Worm (Caenorhabditis elegans) whole organism, L2 larva: ENCODE data around the gene cct-6.

ENCODE experiments used
- F13H6.1 ChIP-seq: sonication (generic microtip); optimal IDR thresholded peaks from 2 replicates; lab custom pipeline; 2016; ENCODE audit warnings: missing genetic modification characterization, missing compliant biosample characterization
- Y55F3AM.14 ChIP-seq: fragments of 200-800 bp; sonication (Bioruptor generic); optimal IDR thresholded peaks from 2 replicates; lab custom pipeline; 2018; ENCODE audit warnings: mild to moderate bottlenecking, missing genetic modification characterization, missing compliant biosample characterization
- ZK546.5 ChIP-seq: sonication (generic microtip); optimal IDR thresholded peaks from 2 replicates; lab custom pipeline; 2017; ENCODE audit warnings: missing biosample characterization, missing genetic modification characterization
- aly-2 ChIP-seq: fragments of 150-350 bp; optimal IDR thresholded peaks from 2 replicates; lab custom pipeline; 2014; ENCODE audit warnings: missing biosample characterization, missing genetic modification characterization
- ama-1 ChIP-seq: fragments of 150-350 bp; optimal IDR thresholded peaks from 2 replicates; lab custom pipeline; 2018; ENCODE audit warnings: inconsistent platforms
- blmp-1 ChIP-seq: sonication (generic microtip); optimal IDR thresholded peaks from 2 replicates; lab custom pipeline; 2017; ENCODE audit warnings: missing genetic modification characterization, mild to moderate bottlenecking, missing compliant biosample characterization, antibody characterized with exemption, moderate library complexity; ENCODE audit not compliant: insufficient read depth
- ceh-16 ChIP-seq: fragments of 150-350 bp; optimal IDR thresholded peaks from 2 replicates; lab custom pipeline; 2014; ENCODE audit warnings: missing biosample characterization, missing genetic modification characterization
- crh-2 ChIP-seq: sonication (generic microtip); optimal IDR thresholded peaks from 2 replicates; lab custom pipeline; 2017; ENCODE audit warnings: missing biosample characterization, missing genetic modification characterization
- dmd-4 ChIP-seq: sonication (generic microtip); optimal IDR thresholded peaks from 2 replicates; lab custom pipeline; 2017; ENCODE audit warnings: missing biosample characterization, missing genetic modification characterization
- elt-1 ChIP-seq: fragments of 150-350 bp; optimal IDR thresholded peaks from 2 replicates; lab custom pipeline; 2014; ENCODE audit warnings: missing biosample characterization, missing genetic modification characterization
- elt-3 ChIP-seq: sonication (generic microtip); optimal IDR thresholded peaks from 2 replicates; lab custom pipeline; 2017; ENCODE audit warnings: missing biosample characterization, missing genetic modification characterization
- fos-1 ChIP-seq: fragments of 150-350 bp; optimal IDR thresholded peaks from 2 replicates; lab custom pipeline; 2014; ENCODE audit warnings: missing biosample characterization, missing genetic modification characterization
- gmeb-1 ChIP-seq: fragments of 150-350 bp; optimal IDR thresholded peaks from 2 replicates; lab custom pipeline; 2014; ENCODE audit warnings: missing biosample characterization, missing genetic modification characterization
- lin-11 ChIP-seq: fragments of 150-350 bp; sonication (generic microtip); optimal IDR thresholded peaks from 2 replicates; lab custom pipeline; 2014; ENCODE audit warnings: missing biosample characterization, missing genetic modification characterization, inconsistent platforms, mixed read lengths
- lin-13 ChIP-seq: fragments of 150-350 bp; optimal IDR thresholded peaks from 2 replicates; lab custom pipeline; 2014; ENCODE audit warnings: missing biosample characterization, missing genetic modification reagents, missing genetic modification characterization
- lin-39 ChIP-seq: fragments of 150-350 bp; optimal IDR thresholded peaks from 2 replicates; lab custom pipeline; 2014; ENCODE audit warnings: missing biosample characterization, missing genetic modification reagents, missing genetic modification characterization
- lsy-2 ChIP-seq, 2 experiments: fragments of 150-350 bp in 1 of 2; sonication (generic microtip) in 1 of 2; optimal IDR thresholded peaks; 2 replicates each; lab custom pipeline; 2014 to 2017; ENCODE audit warnings: missing biosample characterization in 2 of 2, missing genetic modification characterization in 2 of 2
- mab-5 ChIP-seq: fragments of 150-350 bp; optimal IDR thresholded peaks from 2 replicates; lab custom pipeline; 2014; ENCODE audit warnings: missing biosample characterization, missing genetic modification characterization
- mbf-1 ChIP-seq: sonication (generic microtip); optimal IDR thresholded peaks from 2 replicates; lab custom pipeline; 2017; ENCODE audit warnings: missing biosample characterization, missing genetic modification characterization
- nhr-11 ChIP-seq: fragments of 150-350 bp; optimal IDR thresholded peaks from 2 replicates; lab custom pipeline; 2014; ENCODE audit warnings: missing biosample characterization, missing genetic modification characterization
- nhr-12 ChIP-seq: fragments of 150-350 bp; optimal IDR thresholded peaks from 2 replicates; lab custom pipeline; 2014; ENCODE audit warnings: missing biosample characterization, missing genetic modification characterization
- nhr-21 ChIP-seq: fragments of 150-350 bp; optimal IDR thresholded peaks from 2 replicates; lab custom pipeline; 2014; ENCODE audit warnings: missing biosample characterization, missing genetic modification characterization
- nhr-23 ChIP-seq: fragments of 150-350 bp; optimal IDR thresholded peaks from 2 replicates; lab custom pipeline; 2014; ENCODE audit warnings: missing biosample characterization, missing genetic modification reagents, missing genetic modification characterization
- nhr-25 ChIP-seq: fragments of 150-350 bp; sonication (generic microtip); optimal IDR thresholded peaks from 3 replicates; lab custom pipeline; 2014; ENCODE audit warnings: missing biosample characterization, missing genetic modification characterization
- nhr-6 ChIP-seq: fragments of 150-350 bp; optimal IDR thresholded peaks from 2 replicates; lab custom pipeline; 2014; ENCODE audit warnings: missing biosample characterization, missing genetic modification characterization
- nhr-77 ChIP-seq: fragments of 150-350 bp; optimal IDR thresholded peaks from 2 replicates; lab custom pipeline; 2014; ENCODE audit warnings: missing biosample characterization, missing genetic modification characterization
- peb-1 ChIP-seq: fragments of 150-350 bp; optimal IDR thresholded peaks from 2 replicates; lab custom pipeline; 2014; ENCODE audit warnings: missing biosample characterization, missing genetic modification characterization
- sem-4 ChIP-seq: fragments of 150-350 bp; optimal IDR thresholded peaks from 2 replicates; lab custom pipeline; 2014; ENCODE audit warnings: missing biosample characterization, missing genetic modification reagents, missing genetic modification characterization
- skn-1 ChIP-seq: sonication (generic microtip); optimal IDR thresholded peaks from 2 replicates; lab custom pipeline; 2017; ENCODE audit warnings: missing biosample characterization, missing genetic modification characterization
- sma-3 ChIP-seq: sonication (generic microtip); optimal IDR thresholded peaks from 2 replicates; lab custom pipeline; 2016; ENCODE audit warnings: missing genetic modification reagents, missing genetic modification characterization, missing compliant biosample characterization
- sma-9 ChIP-seq, 2 experiments: fragments of 150-350 bp in 1 of 2; sonication (generic microtip) in 1 of 2; optimal IDR thresholded peaks; 2 replicates each; lab custom pipeline; 2014 to 2016; ENCODE audit warnings: missing genetic modification characterization in 2 of 2, mild to moderate bottlenecking in 1 of 2, missing biosample characterization in 1 of 2, missing compliant biosample characterization in 1 of 2, missing genetic modification reagents in 1 of 2, moderate library complexity in 1 of 2
- snpc-4 ChIP-seq: fragments of 150-350 bp; optimal IDR thresholded peaks from 2 replicates; lab custom pipeline; 2014; ENCODE audit warnings: missing biosample characterization, missing genetic modification characterization
- unc-39 ChIP-seq: fragments of 150-350 bp; optimal IDR thresholded peaks from 2 replicates; lab custom pipeline; 2014; ENCODE audit warnings: missing biosample characterization, missing genetic modification characterization
- unc-62 ChIP-seq: fragments of 150-350 bp; optimal IDR thresholded peaks from 2 replicates; lab custom pipeline; 2014; ENCODE audit warnings: missing biosample characterization, missing genetic modification reagents, missing genetic modification characterization
- zag-1 ChIP-seq: fragments of 150-350 bp; optimal IDR thresholded peaks from 2 replicates; lab custom pipeline; 2014; ENCODE audit warnings: missing biosample characterization, missing genetic modification characterization
- ztf-1 ChIP-seq: fragments of 200-800 bp; sonication (Bioruptor generic); conservative IDR thresholded peaks from 2 replicates; pipeline ENCODE4 v1.3.6; 2022; ENCODE audit warnings: missing genetic modification characterization, missing compliant biosample characterization
- ztf-11 ChIP-seq: sonication (generic microtip); optimal IDR thresholded peaks from 2 replicates; lab custom pipeline; 2017; ENCODE audit warnings: missing biosample characterization, missing genetic modification characterization

cct-6 gene

ce11 chrIII:5814098-5814497 lies 41.4 kb downstream of the cct-6 start:
- TF ChIP-seq mbf-1 (no peak), nhr-6 (no peak), lin-13 (GFP tag; lab: Kevin White, UChicago) (no peak), ztf-1 (GFP tag; lab: Robert Waterston, UW) (no peak), dmd-4 (tag; lab: Kevin White, UChicago) (no peak), nhr-11 (tag; lab: Kevin White, UChicago) (no peak), sma-9 (GFP tag; optimal IDR thresholded peaks at IDR 0.05; lab: Kevin White, UChicago) (peak; percentile 64), sma-9 (tag; optimal IDR thresholded peaks at IDR 0.05; lab: Kevin White, UChicago) (no peak), aly-2 (tag; lab: Kevin White, UChicago) (no peak), snpc-4 (tag; lab: Kevin White, UChicago) (no peak), mab-5 (no peak), fos-1 (peak; percentile 25), ZK546.5 (tag; lab: Kevin White, UChicago) (no peak), elt-1 (tag; lab: Kevin White, UChicago) (no peak), Y55F3AM.14 (GFP tag; lab: Kevin White, UChicago) (no peak)

ce11 chrIII:5813501-5813900 lies 42.0 kb downstream of the cct-6 start:
- TF ChIP-seq fos-1 (no peak), sem-4 (tag; lab: Kevin White, UChicago) (peak; percentile 2)

- TF ChIP-seq sma-3 (GFP tag; lab: Kevin White, UChicago), result peak; percentile 75
- TF ChIP-seq nhr-23 (tag; lab: Kevin White, UChicago), result no peak
- no peak for TF ChIP-seq lin-11 (tag; lab: Kevin White, UChicago)
- peak; percentile 21 for TF ChIP-seq sma-9 (GFP tag; optimal IDR thresholded peaks at IDR 0.05; lab: Kevin White, UChicago)
- no peak for TF ChIP-seq sma-9 (tag; optimal IDR thresholded peaks at IDR 0.05; lab: Kevin White, UChicago)
- TF ChIP-seq skn-1 (tag; lab: Kevin White, UChicago), result no peak
- no peak for TF ChIP-seq unc-39 (tag; lab: Kevin White, UChicago)
- no peak for TF ChIP-seq elt-3 (tag; lab: Kevin White, UChicago)
- peak; percentile 42 for TF ChIP-seq fos-1
- no peak for TF ChIP-seq nhr-11 (tag; lab: Kevin White, UChicago)
- peak; percentile 33 for TF ChIP-seq nhr-21 (tag; lab: Kevin White, UChicago)
- TF ChIP-seq nhr-6, result no peak
- peak; percentile 9 for TF ChIP-seq F13H6.1
- TF ChIP-seq nhr-12 (tag; lab: Kevin White, UChicago), result no peak
- no peak for TF ChIP-seq blmp-1 (tag; lab: Kevin White, UChicago)
- no peak for TF ChIP-seq gmeb-1 (tag; lab: Kevin White, UChicago)
- TF ChIP-seq peb-1 (tag; lab: Kevin White, UChicago), result no peak
- peak; percentile 33 for TF ChIP-seq nhr-25
- no peak for TF ChIP-seq mab-5
These were observed 42.8 kb downstream of the cct-6 start for ce11 chrIII:5812672-5813071.

- TF ChIP-seq aly-2 (tag; lab: Kevin White, UChicago) (no peak), lin-13 (GFP tag; lab: Kevin White, UChicago) (no peak), fos-1 (no peak), nhr-11 (tag; lab: Kevin White, UChicago) (no peak), elt-1 (tag; lab: Kevin White, UChicago) (no peak), ceh-16 (no peak), unc-62 (GFP tag; lab: Kevin White, UChicago) (no peak), nhr-25 (no peak), ztf-11 (no peak), Y55F3AM.14 (GFP tag; lab: Kevin White, UChicago) (no peak), nhr-77 (no peak)
These were observed 43.5 kb downstream of the cct-6 start for ce11 chrIII:5811957-5812356.

- TF ChIP-seq fos-1 (peak; percentile 35), nhr-23 (tag; lab: Kevin White, UChicago) (no peak)
These were observed 45.5 kb downstream of the cct-6 start for ce11 chrIII:5810012-5810411.

- TF ChIP-seq zag-1 (tag; lab: Kevin White, UChicago), result no peak
- no peak for TF ChIP-seq nhr-77
- no peak for TF ChIP-seq Y55F3AM.14 (GFP tag; lab: Kevin White, UChicago)
- no peak for TF ChIP-seq nhr-12 (tag; lab: Kevin White, UChicago)
- TF ChIP-seq ama-1 (lab: Kevin White, UChicago), result no peak
- TF ChIP-seq sma-3 (GFP tag; lab: Kevin White, UChicago), result no peak
- no peak for TF ChIP-seq sma-9 (GFP tag; optimal IDR thresholded peaks at IDR 0.05; lab: Kevin White, UChicago)
- TF ChIP-seq sma-9 (tag; optimal IDR thresholded peaks at IDR 0.05; lab: Kevin White, UChicago), result no peak
- TF ChIP-seq crh-2 (tag; lab: Kevin White, UChicago), result no peak
- TF ChIP-seq lsy-2 (tag; optimal IDR thresholded peaks at IDR 0.05; lab: Kevin White, UChicago), result no peak
- no peak for TF ChIP-seq nhr-21 (tag; lab: Kevin White, UChicago)
- no peak for TF ChIP-seq nhr-6
- no peak for TF ChIP-seq ceh-16
- no peak for TF ChIP-seq lin-39 (tag; lab: Kevin White, UChicago)
- no peak for TF ChIP-seq nhr-23 (tag; lab: Kevin White, UChicago)
These were observed 48.8 kb downstream of the cct-6 start, which contains the start of gene R12B2.2 for ce11 chrIII:5806720-5807119. Gene R12B2.2, plus strand, starts transcription at chrIII:5807020.
